Worm (Caenorhabditis elegans) whole organism, late embryonic: ENCODE results near the gene cit-1.1.

Experiments
- K09A11.1 ChIP-seq: sonication (generic microtip); optimal IDR thresholded peaks from 2 replicates; lab custom pipeline; 2017; ENCODE audit warnings: antibody characterized with exemption, mild to moderate bottlenecking, missing genetic modification characterization, missing compliant biosample characterization; ENCODE audit not compliant: insufficient read depth
- ceh-45 ChIP-seq: fragments of 200-800 bp; sonication (Bioruptor generic); IDR thresholded peaks from 2 replicates; pipeline ENCODE4 v1.3.6; 2022; ENCODE audit warnings: missing genetic modification reagents, missing genetic modification characterization, missing compliant biosample characterization
- pag-3 ChIP-seq: sonication (generic microtip); optimal IDR thresholded peaks from 2 replicates; lab custom pipeline; 2016; ENCODE audit warnings: missing compliant biosample characterization, missing genetic modification characterization, borderline replicate concordance

DNA sequence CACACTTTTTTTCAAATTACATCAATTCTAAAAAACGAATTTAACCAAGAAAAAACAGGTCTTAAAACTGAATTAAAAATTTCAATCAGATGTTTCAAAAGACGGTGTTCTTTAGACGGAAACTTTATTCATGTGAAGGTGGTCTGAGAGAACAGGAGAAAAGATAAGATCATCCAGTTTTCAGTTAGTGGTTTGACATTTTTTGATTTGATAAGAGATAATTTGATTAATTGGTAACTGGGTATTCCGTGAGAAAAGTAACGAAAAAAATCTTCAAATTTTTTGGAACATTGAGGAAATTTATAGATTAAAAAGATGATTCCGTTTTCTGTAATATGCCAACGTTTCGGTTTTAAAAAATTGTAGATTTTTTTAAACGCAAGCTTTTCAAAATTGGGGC is 26.9 kb upstream of the cit-1.1 start:
- TF ChIP-seq K09A11.1 (tag; lab: Kevin White, UChicago) (no peak), ceh-45 (no peak), pag-3 (tag; lab: Kevin White, UChicago) (no peak)
